Worm (Caenorhabditis elegans): ENCODE data around the gene nhr-267.
A peak's percentile ranks its signal among the peaks of the same experiment; 100 is the strongest.

nhr-267 gene

ce11 chrIV:9274008-9274529 is 12.1 kb downstream of the nhr-267 start, which contains the start of gene nmy-3:
TSS of gene nmy-3 (plus strand) at chrIV:9274479.
- TF ChIP-seq tbx-37 (GFP tag; conservative IDR thresholded peaks at IDR 0.05) (no peak), hnd-1 (tag; optimal IDR thresholded peaks at IDR 0.05) (no peak), ets-7 (tag; optimal IDR thresholded peaks at IDR 0.05) (no peak)

ce11 chrIV:9269796-9270195 is 16.4 kb downstream of the nhr-267 start, which contains the start of gene flh-3:
TSS of gene flh-3 (plus strand) at chrIV:9270096.
- no peak for TF ChIP-seq ama-1 (optimal IDR thresholded peaks at IDR 0.05)
- TF ChIP-seq sea-1 (GFP tag; conservative IDR thresholded peaks at IDR 0.05), result no peak
- TF ChIP-seq hmg-4 (GFP tag; optimal IDR thresholded peaks at IDR 0.05), result no peak
- TF ChIP-seq ceh-36 (tag; optimal IDR thresholded peaks at IDR 0.05), result no peak
- no peak for TF ChIP-seq hmbx-1 (tag; optimal IDR thresholded peaks at IDR 0.05)
- no peak for TF ChIP-seq scrt-1 (GFP tag; IDR thresholded peaks at IDR 0.05)
- TF ChIP-seq hnd-1 (tag; optimal IDR thresholded peaks at IDR 0.05), result no peak
- no peak for TF ChIP-seq pes-1 (GFP tag; IDR thresholded peaks at IDR 0.05)
- no peak for TF ChIP-seq flt-1 (GFP tag; IDR thresholded peaks at IDR 0.05)
- TF ChIP-seq tbx-11 (GFP tag; IDR thresholded peaks at IDR 0.05), result no peak
- TF ChIP-seq F13C5.2 (tag; optimal IDR thresholded peaks at IDR 0.05), result no peak
- TF ChIP-seq tra-4 (tag; optimal IDR thresholded peaks at IDR 0.05), result no peak
- TF ChIP-seq aly-1 (tag; optimal IDR thresholded peaks at IDR 0.05), result no peak
- no peak for TF ChIP-seq B0310.2 (tag; optimal IDR thresholded peaks at IDR 0.05)
- TF ChIP-seq tbx-37 (GFP tag; conservative IDR thresholded peaks at IDR 0.05), result no peak
- no peak for TF ChIP-seq ceh-13 (GFP tag; optimal IDR thresholded peaks at IDR 0.05)
- TF ChIP-seq ets-7 (tag; optimal IDR thresholded peaks at IDR 0.05), result no peak

ce11 chrIV:9268916-9269315 is 17.3 kb downstream of the nhr-267 start:
- TF ChIP-seq B0310.2 (tag; optimal IDR thresholded peaks at IDR 0.05), result no peak
- peak; percentile 67; the same call in 1 of the 2 replicates for TF ChIP-seq scrt-1 (GFP tag; IDR thresholded peaks at IDR 0.05)
- TF ChIP-seq flt-1 (GFP tag; IDR thresholded peaks at IDR 0.05), result peak; percentile 58
- no peak for TF ChIP-seq hmbx-1 (tag; optimal IDR thresholded peaks at IDR 0.05)
- TF ChIP-seq F13C5.2 (tag; optimal IDR thresholded peaks at IDR 0.05), result no peak
- TF ChIP-seq ama-1 (optimal IDR thresholded peaks at IDR 0.05), result no peak
- TF ChIP-seq ets-7 (tag; optimal IDR thresholded peaks at IDR 0.05), result no peak
- TF ChIP-seq pes-1 (GFP tag; IDR thresholded peaks at IDR 0.05), result no peak
- TF ChIP-seq tra-4 (tag; optimal IDR thresholded peaks at IDR 0.05), result no peak
- TF ChIP-seq sea-1 (GFP tag; conservative IDR thresholded peaks at IDR 0.05), result no peak; the same call in 1 of the 2 replicates
- TF ChIP-seq aly-1 (tag; optimal IDR thresholded peaks at IDR 0.05), result peak; percentile 77
- no peak for TF ChIP-seq tbx-37 (GFP tag; conservative IDR thresholded peaks at IDR 0.05)
- TF ChIP-seq hmg-4 (GFP tag; optimal IDR thresholded peaks at IDR 0.05), result no peak
- TF ChIP-seq ceh-13 (GFP tag; optimal IDR thresholded peaks at IDR 0.05), result no peak
- no peak for TF ChIP-seq hnd-1 (tag; optimal IDR thresholded peaks at IDR 0.05)
- TF ChIP-seq tbx-11 (GFP tag; IDR thresholded peaks at IDR 0.05), result no peak
- no peak for TF ChIP-seq ceh-36 (tag; optimal IDR thresholded peaks at IDR 0.05)

ce11 chrIV:9267581-9267980 is 18.6 kb downstream of the nhr-267 start:
- TF ChIP-seq pes-1 (GFP tag; IDR thresholded peaks at IDR 0.05), result 0 out of 2 replicates have a peak, but pooled peaks have one; percentile 13
- peak; percentile 72 for TF ChIP-seq hmg-4 (GFP tag; optimal IDR thresholded peaks at IDR 0.05)
- no peak for TF ChIP-seq tbx-37 (GFP tag; conservative IDR thresholded peaks at IDR 0.05)

- TF ChIP-seq flt-1 (GFP tag; IDR thresholded peaks at IDR 0.05) (no peak), pes-1 (GFP tag; IDR thresholded peaks at IDR 0.05) (no peak), ceh-36 (tag; optimal IDR thresholded peaks at IDR 0.05) (no peak), hmbx-1 (tag; optimal IDR thresholded peaks at IDR 0.05) (no peak), ets-7 (tag; optimal IDR thresholded peaks at IDR 0.05) (no peak), aly-1 (tag; optimal IDR thresholded peaks at IDR 0.05) (no peak), F13C5.2 (tag; optimal IDR thresholded peaks at IDR 0.05) (no peak), scrt-1 (GFP tag; IDR thresholded peaks at IDR 0.05) (no peak), sea-1 (GFP tag; conservative IDR thresholded peaks at IDR 0.05) (no peak), hnd-1 (tag; optimal IDR thresholded peaks at IDR 0.05) (no peak), ama-1 (optimal IDR thresholded peaks at IDR 0.05) (no peak), tbx-37 (GFP tag; conservative IDR thresholded peaks at IDR 0.05) (no peak), tbx-11 (GFP tag; IDR thresholded peaks at IDR 0.05) (no peak), B0310.2 (tag; optimal IDR thresholded peaks at IDR 0.05) (no peak), hmg-4 (GFP tag; optimal IDR thresholded peaks at IDR 0.05) (no peak), tra-4 (tag; optimal IDR thresholded peaks at IDR 0.05) (no peak)
Observed at ce11 chrIV:9266464-9266863, 19.7 kb downstream of the nhr-267 start, which contains the start of gene Y11D7A.19. TSS of gene Y11D7A.19 (minus strand) at chrIV:9266564.

ce11 chrIV:9264513-9264912 is 21.7 kb downstream of the nhr-267 start:
- TF ChIP-seq ets-7 (tag; optimal IDR thresholded peaks at IDR 0.05), result no peak
- TF ChIP-seq hmbx-1 (tag; optimal IDR thresholded peaks at IDR 0.05), result no peak
- no peak for TF ChIP-seq tbx-11 (GFP tag; IDR thresholded peaks at IDR 0.05)
- no peak for TF ChIP-seq ama-1 (optimal IDR thresholded peaks at IDR 0.05)

ce11 chrIV:9263812-9264320 is 22.3 kb downstream of the nhr-267 start, which contains the start of gene flh-1:
TSS of gene flh-1 (minus strand) at chrIV:9264270.
- TF ChIP-seq ceh-36 (tag; optimal IDR thresholded peaks at IDR 0.05), result peak; percentile 70
- peak; percentile 47 for TF ChIP-seq aly-1 (tag; optimal IDR thresholded peaks at IDR 0.05)
- TF ChIP-seq tbx-11 (GFP tag; IDR thresholded peaks at IDR 0.05), result no peak
- TF ChIP-seq scrt-1 (GFP tag; IDR thresholded peaks at IDR 0.05), result no peak
- TF ChIP-seq pes-1 (GFP tag; IDR thresholded peaks at IDR 0.05), result no peak
- peak; percentile 15 for TF ChIP-seq F13C5.2 (tag; optimal IDR thresholded peaks at IDR 0.05)
- TF ChIP-seq hnd-1 (tag; optimal IDR thresholded peaks at IDR 0.05), result no peak
- peak; percentile 86 for TF ChIP-seq hmg-4 (GFP tag; optimal IDR thresholded peaks at IDR 0.05)
- no peak for TF ChIP-seq ama-1 (optimal IDR thresholded peaks at IDR 0.05)
- TF ChIP-seq flt-1 (GFP tag; IDR thresholded peaks at IDR 0.05), result no peak
- TF ChIP-seq tbx-37 (GFP tag; conservative IDR thresholded peaks at IDR 0.05), result no peak
- no peak for TF ChIP-seq B0310.2 (tag; optimal IDR thresholded peaks at IDR 0.05)
- TF ChIP-seq hmbx-1 (tag; optimal IDR thresholded peaks at IDR 0.05), result no peak
- peak; percentile 82 for TF ChIP-seq sea-1 (GFP tag; conservative IDR thresholded peaks at IDR 0.05)
- no peak for TF ChIP-seq ceh-13 (GFP tag; optimal IDR thresholded peaks at IDR 0.05)
- TF ChIP-seq ets-7 (tag; optimal IDR thresholded peaks at IDR 0.05), result no peak
- TF ChIP-seq tra-4 (tag; optimal IDR thresholded peaks at IDR 0.05), result no peak

Measured in whole organism, early embryonic.